Worm (Caenorhabditis elegans) whole organism, L4/young adult: Measurements from ENCODE around the gene nhr-255.

Source experiments
- W03F9.2 ChIP-seq: fragments of 150-350 bp; optimal IDR thresholded peaks from 2 replicates; lab custom pipeline; 2014; ENCODE audit warnings: missing biosample characterization, missing genetic modification characterization
- dao-5 ChIP-seq: sonication (generic microtip); optimal IDR thresholded peaks from 2 replicates; lab custom pipeline; 2016; ENCODE audit warnings: missing genotype, missing genetic modification characterization, moderate library complexity, missing compliant biosample characterization
- him-1 ChIP-seq: sonication (generic microtip); optimal IDR thresholded peaks from 2 replicates; lab custom pipeline; 2016; ENCODE audit warnings: missing genotype, missing genetic modification reagents, missing genetic modification characterization, missing compliant biosample characterization

The nhr-255 gene

DNA sequence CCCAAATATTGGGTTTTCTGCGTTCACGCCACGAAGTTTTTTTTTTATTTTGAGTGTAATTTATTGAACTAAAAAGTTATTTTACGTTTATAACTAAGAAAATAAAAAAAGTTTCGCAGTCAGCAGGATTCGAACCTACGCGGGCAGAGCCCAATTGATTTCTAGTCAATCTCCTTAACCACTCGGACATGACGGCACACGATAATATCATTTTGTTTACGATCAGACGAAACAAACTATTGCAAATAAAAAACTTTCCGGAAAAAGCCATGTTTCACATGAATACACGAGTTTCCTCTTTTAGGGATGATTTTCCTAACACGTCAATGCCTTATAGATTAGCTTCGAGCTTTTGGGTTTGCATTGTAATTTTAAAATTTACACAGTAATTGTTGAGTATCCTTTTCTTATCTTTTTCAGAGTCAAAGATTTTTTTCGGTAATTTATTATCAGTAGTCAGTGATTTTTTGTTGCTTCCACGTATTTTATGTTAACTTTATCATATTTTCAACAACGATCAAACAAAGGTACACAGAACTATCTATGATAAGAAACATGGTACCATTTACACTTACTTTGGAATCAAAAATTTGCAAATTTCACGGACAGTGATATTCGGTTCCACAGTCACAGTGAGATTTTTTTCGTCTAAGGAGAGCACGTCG, 27.6 kb downstream of the nhr-255 start:
- TF ChIP-seq him-1 (tag; lab: Kevin White, UChicago), result no peak
- TF ChIP-seq dao-5 (tag; lab: Kevin White, UChicago), result no peak
- no peak for TF ChIP-seq W03F9.2

DNA sequence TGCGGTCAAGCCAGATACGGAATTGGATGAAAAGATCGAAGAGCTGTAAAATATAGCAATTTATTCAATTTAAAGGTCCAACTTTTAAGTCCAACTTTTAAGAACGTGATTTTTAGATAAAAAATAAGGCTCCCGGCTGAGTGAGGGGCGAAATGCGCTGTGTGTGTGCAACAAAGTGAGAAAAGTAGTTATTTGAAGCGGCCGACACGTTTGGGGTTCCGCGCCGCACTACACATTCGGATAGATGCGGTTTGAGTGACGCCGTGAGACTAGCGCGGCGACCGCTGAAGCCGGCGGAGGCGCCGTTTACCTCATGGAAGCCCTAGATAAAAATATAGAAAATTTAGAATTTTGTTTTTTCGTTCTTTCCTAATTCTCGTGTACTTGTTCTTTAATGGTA, 28.4 kb downstream of the nhr-255 start:
- TF ChIP-seq him-1 (tag; lab: Kevin White, UChicago), result no peak
- no peak for TF ChIP-seq W03F9.2

DNA sequence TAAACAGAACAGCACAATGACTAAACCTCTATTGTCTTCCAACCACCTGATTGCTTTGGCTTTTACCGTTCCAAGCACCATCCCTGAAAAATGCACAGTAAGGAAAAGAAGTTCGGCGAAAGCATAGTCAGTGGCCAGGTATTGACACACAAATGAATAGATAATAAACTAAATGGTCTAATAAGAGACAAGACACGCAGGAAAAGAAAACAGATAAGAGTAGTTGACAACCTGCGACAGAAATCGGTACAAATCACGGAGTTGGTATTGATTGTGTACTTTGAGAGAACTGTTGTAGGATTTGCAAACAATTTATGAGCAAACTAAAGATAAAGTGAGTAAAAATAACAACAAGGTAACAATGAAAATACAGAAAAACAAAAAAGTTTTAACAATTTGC, 29.0 kb downstream of the nhr-255 start, which contains the start of gene Y7A5A.1:
Gene Y7A5A.1, minus strand, starts transcription at position 83 of the 400 bp plus-strand sequence.
- TF ChIP-seq W03F9.2 (no peak), him-1 (tag; lab: Kevin White, UChicago) (no peak), dao-5 (tag; lab: Kevin White, UChicago) (no peak)

DNA sequence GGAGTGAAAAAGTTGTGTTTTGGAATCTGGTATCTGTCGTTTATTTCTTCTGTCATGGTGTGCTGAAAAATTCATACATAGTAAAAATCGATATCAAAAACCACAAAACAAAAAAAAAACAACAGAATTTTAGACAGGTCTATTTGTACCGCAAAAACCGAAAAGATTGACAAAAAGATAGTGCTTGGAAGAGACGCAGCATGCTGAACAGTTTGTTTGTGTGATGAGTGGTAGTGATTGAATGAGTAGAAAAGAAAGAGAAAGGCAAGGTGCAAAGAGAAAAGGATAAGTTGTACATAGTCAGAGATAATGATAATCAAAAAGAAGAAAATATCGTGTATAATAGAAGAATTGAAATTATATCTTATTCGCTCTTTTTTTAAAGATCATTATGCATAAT, 30.3 kb downstream of the nhr-255 start, which contains the start of gene Y7A5A.2:
Gene Y7A5A.2, minus strand, starts transcription at position 62 of the 400 bp plus-strand sequence.
- TF ChIP-seq W03F9.2, result no peak
- no peak for TF ChIP-seq him-1 (tag; lab: Kevin White, UChicago)
- no peak for TF ChIP-seq dao-5 (tag; lab: Kevin White, UChicago)

DNA sequence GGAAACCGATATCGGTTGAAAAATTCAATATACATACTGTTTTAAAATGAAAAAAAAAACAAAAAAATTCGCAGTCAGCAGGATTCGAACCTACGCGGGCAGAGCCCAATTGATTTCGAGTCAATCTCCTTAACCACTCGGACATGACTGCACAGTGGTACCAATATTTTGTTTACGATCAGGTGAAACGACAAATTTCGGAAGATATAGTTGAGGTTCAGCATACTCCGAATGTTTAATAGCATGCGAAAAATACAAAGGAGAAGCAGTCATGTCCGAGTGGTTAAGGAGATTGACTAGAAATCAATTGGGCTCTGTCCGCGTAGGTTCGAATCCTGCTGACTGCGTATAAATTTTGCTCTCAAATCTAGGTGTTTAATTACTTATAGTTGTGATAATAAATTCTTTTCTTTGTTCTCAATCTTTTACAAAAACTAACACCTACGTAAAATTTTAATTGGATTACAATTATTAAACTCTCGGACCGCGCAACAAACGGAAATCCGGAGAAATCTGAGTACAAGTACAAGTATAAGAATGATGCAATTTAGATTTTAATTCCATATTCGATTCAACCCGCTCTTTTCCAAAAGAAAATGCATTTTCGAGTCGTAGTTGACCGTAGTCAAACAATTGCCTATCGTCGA, 31.0 kb downstream of the nhr-255 start, which contains the start of gene Y7A5A.13:
Gene Y7A5A.13, plus strand, starts transcription at position 597 of the 647 bp plus-strand sequence.
- TF ChIP-seq dao-5 (tag; lab: Kevin White, UChicago) (no peak), him-1 (tag; lab: Kevin White, UChicago) (no peak), W03F9.2 (no peak)

DNA sequence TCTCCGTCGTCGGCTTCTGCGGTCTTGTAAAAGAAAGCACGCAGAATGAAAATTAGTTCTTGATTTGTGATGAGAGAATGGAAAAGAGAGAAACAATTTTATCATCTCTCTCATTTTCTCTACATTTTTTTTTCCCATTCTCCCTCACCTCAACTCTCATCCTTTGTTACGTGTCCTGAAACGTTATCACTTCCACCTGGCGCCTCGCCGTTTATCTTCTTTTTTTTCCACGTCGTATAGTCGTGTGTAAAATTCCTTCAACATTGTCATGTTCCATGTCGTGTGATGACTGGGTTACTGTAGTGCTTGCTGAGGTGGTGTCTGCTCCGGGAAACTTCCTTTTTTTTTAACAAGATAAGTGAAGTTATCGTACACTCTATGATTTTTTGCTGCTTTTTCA, 37.1 kb downstream of the nhr-255 start:
- TF ChIP-seq dao-5 (tag; lab: Kevin White, UChicago) (no peak), him-1 (tag; lab: Kevin White, UChicago) (no peak), W03F9.2 (no peak)

DNA sequence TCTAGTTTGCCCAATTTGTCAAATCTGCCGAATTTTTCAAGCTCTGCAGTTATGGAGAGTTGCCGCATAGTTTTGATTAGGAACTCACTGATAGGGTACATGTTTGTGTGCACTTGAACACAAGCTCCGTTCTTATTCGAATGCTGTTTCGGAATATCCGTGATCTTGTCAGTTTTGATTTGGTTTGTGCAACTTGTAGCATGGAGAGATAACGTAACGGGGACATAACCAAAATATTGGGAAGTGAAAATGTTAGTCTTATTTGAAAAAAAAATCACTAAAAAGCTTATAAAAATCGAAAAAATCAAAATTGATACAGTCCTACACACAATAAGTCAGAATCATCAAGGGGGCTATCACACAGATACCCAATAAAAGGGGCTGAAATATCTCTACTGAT, 39.6 kb downstream of the nhr-255 start, which contains the start of gene Y7A5A.24:
Gene Y7A5A.24, minus strand, starts transcription at position 101 of the 400 bp plus-strand sequence.
- TF ChIP-seq W03F9.2 (no peak), dao-5 (tag; lab: Kevin White, UChicago) (no peak), him-1 (tag; lab: Kevin White, UChicago) (no peak)

DNA sequence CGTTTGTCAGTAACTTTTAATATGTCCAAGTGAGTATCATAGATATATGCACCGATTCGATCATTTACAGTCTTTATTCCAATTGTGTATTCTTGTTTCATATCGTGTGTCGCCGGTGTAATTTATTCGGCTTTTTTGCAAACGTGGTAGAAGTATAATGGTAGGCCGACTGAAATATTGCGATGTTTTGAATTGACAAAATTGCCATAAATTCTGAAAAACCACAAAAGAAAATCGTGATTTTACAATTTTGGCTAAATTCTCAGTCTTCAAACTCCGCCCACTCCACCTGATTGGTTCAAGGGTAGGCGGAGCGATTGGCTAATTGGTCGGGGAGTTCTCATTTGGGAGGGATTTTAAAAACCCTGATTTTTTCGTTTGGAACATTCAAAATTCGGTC, 42.2 kb downstream of the nhr-255 start, which contains the start of gene Y7A5A.3:
Gene Y7A5A.3, minus strand, starts transcription at position 101 of the 400 bp plus-strand sequence.
- TF ChIP-seq dao-5 (tag; lab: Kevin White, UChicago), result no peak
- TF ChIP-seq W03F9.2, result no peak
- TF ChIP-seq him-1 (tag; lab: Kevin White, UChicago), result no peak

DNA sequence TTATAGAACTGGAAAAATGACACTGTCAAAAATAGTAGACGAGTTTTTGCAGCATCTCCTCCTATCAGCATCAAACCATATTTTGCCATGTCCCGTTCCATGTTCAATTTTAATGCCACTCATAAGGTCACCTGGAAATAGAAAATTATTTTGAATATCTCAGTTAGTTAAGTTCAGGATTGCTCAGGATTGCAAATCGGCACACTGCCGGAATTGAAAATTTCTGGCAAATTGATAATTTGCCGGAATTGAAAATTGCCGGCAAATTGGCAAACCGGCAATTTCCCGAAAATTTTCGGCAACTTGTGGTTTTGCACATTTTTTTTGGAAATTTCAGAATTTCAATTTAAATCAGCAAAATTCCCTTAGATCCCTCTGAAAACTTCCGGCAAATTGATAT, 44.3 kb downstream of the nhr-255 start, which contains the start of gene Y7A5A.5:
Gene Y7A5A.5, minus strand, starts transcription at position 101 of the 400 bp plus-strand sequence.
- no peak for TF ChIP-seq him-1 (tag; lab: Kevin White, UChicago)
- no peak for TF ChIP-seq dao-5 (tag; lab: Kevin White, UChicago)
- no peak for TF ChIP-seq W03F9.2
